Worm (Caenorhabditis elegans): ENCODE data around the gene srbc-45.

Gene srbc-45

ce11 chrV:12780248-12780647 lies 23.1 kb upstream of the srbc-45 start (continued):
- no peak for TF ChIP-seq fkh-3 (tag; optimal IDR thresholded peaks at IDR 0.05)
- peak; percentile 91 for TF ChIP-seq zim-3 (tag; optimal IDR thresholded peaks at IDR 0.05)
- TF ChIP-seq Y56A3A.18 (GFP tag; IDR thresholded peaks at IDR 0.05): peak; percentile 79
- 0 out of 2 replicates have a peak, but pooled peaks have one; percentile 45 for TF ChIP-seq egrh-3 (GFP tag; IDR thresholded peaks at IDR 0.05)
- TF ChIP-seq attf-5 (GFP tag; optimal IDR thresholded peaks at IDR 0.05): peak; percentile 81
- TF ChIP-seq madf-3 (GFP tag; IDR thresholded peaks at IDR 0.05): no peak
- no peak for TF ChIP-seq sdz-38 (tag; optimal IDR thresholded peaks at IDR 0.05)
- TF ChIP-seq zfh-2 (GFP tag; conservative IDR thresholded peaks at IDR 0.05): no peak
- 0 out of 2 replicates have a peak, but pooled peaks have one; percentile 60 for TF ChIP-seq cebp-1 (GFP tag; IDR thresholded peaks at IDR 0.05)
- no peak for TF ChIP-seq cebp-1 (tag; optimal IDR thresholded peaks at IDR 0.05)
- TF ChIP-seq F52B5.7 (tag; optimal IDR thresholded peaks at IDR 0.05): peak; percentile 66
- TF ChIP-seq aptf-3 (GFP tag; IDR thresholded peaks at IDR 0.05): 0 out of 2 replicates have a peak, but pooled peaks have one; percentile 26
- peak; percentile 79 for TF ChIP-seq ztf-18 (tag; optimal IDR thresholded peaks at IDR 0.05)
- TF ChIP-seq him-1 (tag; optimal IDR thresholded peaks at IDR 0.05): peak; percentile 76
- TF ChIP-seq B0019.2 (GFP tag; conservative IDR thresholded peaks at IDR 0.05): no peak
- peak; percentile 44 for TF ChIP-seq snpc-4 (GFP tag; optimal IDR thresholded peaks at IDR 0.05)
- TF ChIP-seq snpc-4 (tag; optimal IDR thresholded peaks at IDR 0.05): peak in 1 of 4 experiments; percentile 68
- TF ChIP-seq B0035.1 (tag; optimal IDR thresholded peaks at IDR 0.05): no peak
- TF ChIP-seq rec-8 (tag; optimal IDR thresholded peaks at IDR 0.05): peak; percentile 75 to 84
- TF ChIP-seq C06A6.2 (GFP tag; conservative IDR thresholded peaks at IDR 0.05): no peak
- TF ChIP-seq F57C9.4 (tag; optimal IDR thresholded peaks at IDR 0.05): no peak
- TF ChIP-seq rpc-1 (optimal IDR thresholded peaks at IDR 0.05): peak; percentile 87
- peak; percentile 89 for TF ChIP-seq rpc-1 (tag; optimal IDR thresholded peaks at IDR 0.05)
- TF ChIP-seq bed-2 (GFP tag; IDR thresholded peaks at IDR 0.05): no peak
- peak; percentile 2 for TF ChIP-seq snpc-1.1 (tag; optimal IDR thresholded peaks at IDR 0.05; ENCODE audit: insufficient read depth)
- TF ChIP-seq Y67H2A.10 (GFP tag; conservative IDR thresholded peaks at IDR 0.05): no peak
- TF ChIP-seq C17E4.6 (GFP tag; IDR thresholded peaks at IDR 0.05): 0 out of 2 replicates have a peak, but pooled peaks have one; percentile 21
- TF ChIP-seq nhr-80 (tag; optimal IDR thresholded peaks at IDR 0.05): no peak
- TF ChIP-seq nhr-90 (tag; optimal IDR thresholded peaks at IDR 0.05): peak; percentile 75
- TF ChIP-seq sea-2 (GFP tag; IDR thresholded peaks at IDR 0.05): 0 out of 2 replicates have a peak, but pooled peaks have one; percentile 45
- no peak for TF ChIP-seq lin-54 (GFP tag; optimal IDR thresholded peaks at IDR 0.05)
- peak; percentile 68 for TF ChIP-seq D2030.7 (GFP tag; IDR thresholded peaks at IDR 0.05)
- TF ChIP-seq let-526 (GFP tag; IDR thresholded peaks at IDR 0.05): peak; percentile 60; the same call in 1 of the 2 replicates
- TF ChIP-seq ceh-58 (GFP tag; IDR thresholded peaks at IDR 0.05): peak; percentile 83; the same call in 1 of the 2 replicates
- peak; percentile 51 for TF ChIP-seq ztf-26 (tag; optimal IDR thresholded peaks at IDR 0.05)
- peak; percentile 44 for TF ChIP-seq K12H6.12 (tag; optimal IDR thresholded peaks at IDR 0.05)
- TF ChIP-seq dox-1 (GFP tag; IDR thresholded peaks at IDR 0.05): no peak; the same call in 1 of the 2 replicates
- no peak for TF ChIP-seq F22D6.2 (tag; optimal IDR thresholded peaks at IDR 0.05)
- no peak for TF ChIP-seq efl-1 (GFP tag; optimal IDR thresholded peaks at IDR 0.05)
- peak; percentile 35 for TF ChIP-seq mes-4 (tag; optimal IDR thresholded peaks at IDR 0.05)
- TF ChIP-seq Y79H2A.3 (GFP tag; conservative IDR thresholded peaks at IDR 0.05): peak; percentile 84
- no peak for TF ChIP-seq tlf-1 (GFP tag; optimal IDR thresholded peaks at IDR 0.05)
- TF ChIP-seq sptf-2 (GFP tag; optimal IDR thresholded peaks at IDR 0.05): peak; percentile 59
- TF ChIP-seq lir-1 (GFP tag; conservative IDR thresholded peaks at IDR 0.05): no peak
- TF ChIP-seq lin-40 (tag; optimal IDR thresholded peaks at IDR 0.05): peak; percentile 14
- TF ChIP-seq lin-26 (GFP tag; IDR thresholded peaks at IDR 0.05): peak; percentile 97
- no peak for TF ChIP-seq pha-4 (tag; optimal IDR thresholded peaks at IDR 0.05)
- TF ChIP-seq athp-1 (tag; optimal IDR thresholded peaks at IDR 0.05): peak; percentile 72
- peak; percentile 65 for TF ChIP-seq attf-3 (GFP tag; conservative IDR thresholded peaks at IDR 0.05)
- TF ChIP-seq dpff-1 (tag; optimal IDR thresholded peaks at IDR 0.05): no peak
